Worm (Caenorhabditis elegans) whole organism, early embryonic: ENCODE data around the gene trf-1.

Experiments
- B0310.2 ChIP-seq: sonication (generic microtip); optimal IDR thresholded peaks from 2 replicates; lab custom pipeline; 2016; ENCODE audit warnings: mild to moderate bottlenecking, missing genetic modification characterization, missing compliant biosample characterization
- F13C5.2 ChIP-seq: sonication (generic microtip); optimal IDR thresholded peaks from 2 replicates; lab custom pipeline; 2017; ENCODE audit warnings: mild to moderate bottlenecking, missing genetic modification characterization, inconsistent platforms, missing compliant biosample characterization
- aly-1 ChIP-seq: sonication (generic microtip); optimal IDR thresholded peaks from 2 replicates; lab custom pipeline; 2016; ENCODE audit warnings: missing genetic modification characterization, missing compliant biosample characterization
- ama-1 ChIP-seq: fragments of 150-350 bp; optimal IDR thresholded peaks from 2 replicates; lab custom pipeline; 2014
- ceh-13 ChIP-seq: fragments of 200-800 bp; sonication (Bioruptor generic); optimal IDR thresholded peaks from 2 replicates; lab custom pipeline; 2018; ENCODE audit warnings: mild to moderate bottlenecking, missing genetic modification characterization, missing compliant biosample characterization
- ceh-36 ChIP-seq: sonication (generic microtip); optimal IDR thresholded peaks from 2 replicates; lab custom pipeline; 2016; ENCODE audit warnings: missing genetic modification characterization, inconsistent platforms, missing compliant biosample characterization
- ets-7 ChIP-seq: sonication (generic microtip); optimal IDR thresholded peaks from 2 replicates; lab custom pipeline; 2016; ENCODE audit warnings: missing genotype, missing genetic modification characterization, missing compliant biosample characterization
- flt-1 ChIP-seq: fragments of 200-800 bp; sonication (Bioruptor generic); IDR thresholded peaks from 2 replicates; pipeline ENCODE4 v1.3.6; 2022; ENCODE audit warnings: missing genetic modification characterization, missing compliant biosample characterization
- hmbx-1 ChIP-seq: sonication (generic microtip); optimal IDR thresholded peaks from 2 replicates; lab custom pipeline; 2016; ENCODE audit warnings: mild to moderate bottlenecking, missing genetic modification characterization, missing compliant biosample characterization
- hmg-4 ChIP-seq: fragments of 200-800 bp; sonication (Bioruptor generic); optimal IDR thresholded peaks from 2 replicates; lab custom pipeline; 2018; ENCODE audit warnings: mild to moderate bottlenecking, missing genetic modification characterization, missing compliant biosample characterization
- hnd-1 ChIP-seq: sonication (generic microtip); optimal IDR thresholded peaks from 2 replicates; lab custom pipeline; 2016; ENCODE audit warnings: missing genetic modification characterization, missing compliant biosample characterization
- pes-1 ChIP-seq: fragments of 200-800 bp; sonication (Bioruptor generic); IDR thresholded peaks from 2 replicates; pipeline ENCODE4 v1.3.6; 2022; ENCODE audit warnings: missing genetic modification reagents, missing genetic modification characterization, missing compliant biosample characterization
- scrt-1 ChIP-seq: fragments of 200-800 bp; sonication (Bioruptor generic); IDR thresholded peaks from 2 replicates; pipeline ENCODE4 v1.3.6; 2022; ENCODE audit warnings: missing genetic modification characterization, missing compliant biosample characterization
- sea-1 ChIP-seq: fragments of 200-800 bp; sonication (Bioruptor generic); conservative IDR thresholded peaks from 2 replicates; pipeline ENCODE4 v1.3.6; 2022; ENCODE audit warnings: missing genetic modification characterization, missing compliant biosample characterization
- tbx-11 ChIP-seq: fragments of 200-800 bp; sonication (Bioruptor generic); IDR thresholded peaks from 2 replicates; pipeline ENCODE4 v1.3.6; 2022; ENCODE audit warnings: missing genetic modification characterization, missing compliant biosample characterization
- tbx-37 ChIP-seq: fragments of 200-800 bp; sonication (Bioruptor generic); conservative IDR thresholded peaks from 2 replicates; pipeline ENCODE4 v1.3.6; 2022; ENCODE audit warnings: missing genetic modification reagents, missing genetic modification characterization, missing compliant biosample characterization
- tra-4 ChIP-seq: sonication (generic microtip); optimal IDR thresholded peaks from 2 replicates; lab custom pipeline; 2017; ENCODE audit warnings: missing genetic modification characterization, missing compliant biosample characterization

Gene trf-1

ce11 chrIII:13464493-13465362, 34.5 kb downstream of the trf-1 start, which contains the start of gene kel-3:
Gene kel-3 (plus strand): TSS chrIII:13464820.
- TF ChIP-seq hmbx-1 (tag; lab: Kevin White, UChicago) (no peak), ama-1 (lab: Kevin White, UChicago) (peak; percentile 62), tbx-11 (GFP tag; lab: Robert Waterston, UW) (no peak), pes-1 (GFP tag; lab: Robert Waterston, UW) (no peak), hnd-1 (tag; lab: Kevin White, UChicago) (no peak), hmg-4 (GFP tag; lab: Kevin White, UChicago) (no peak), scrt-1 (GFP tag; lab: Robert Waterston, UW) (no peak)

- TF ChIP-seq hmbx-1 (tag; lab: Kevin White, UChicago) = no peak
- no peak for TF ChIP-seq aly-1 (tag; lab: Kevin White, UChicago)
- no peak for TF ChIP-seq tbx-37 (GFP tag; lab: Robert Waterston, UW)
- no peak for TF ChIP-seq hmg-4 (GFP tag; lab: Kevin White, UChicago)
- TF ChIP-seq pes-1 (GFP tag; lab: Robert Waterston, UW) = no peak
- no peak for TF ChIP-seq ceh-13 (GFP tag; lab: Kevin White, UChicago)
- no peak for TF ChIP-seq tbx-11 (GFP tag; lab: Robert Waterston, UW)
- no peak for TF ChIP-seq scrt-1 (GFP tag; lab: Robert Waterston, UW)
- no peak for TF ChIP-seq F13C5.2 (tag; lab: Kevin White, UChicago)
- TF ChIP-seq ceh-36 (tag; lab: Kevin White, UChicago) = no peak
- no peak for TF ChIP-seq ets-7 (tag; lab: Kevin White, UChicago)
- TF ChIP-seq hnd-1 (tag; lab: Kevin White, UChicago) = no peak
- TF ChIP-seq flt-1 (GFP tag; lab: Robert Waterston, UW) = no peak
Measured at ce11 chrIII:13465918-13466592, 35.8 kb downstream of the trf-1 start, which contains the start of gene cdk-5. Gene cdk-5 (minus strand): TSS chrIII:13466342.

ce11 chrIII:13471504-13471903, 41.2 kb downstream of the trf-1 start, which contains the start of gene pssy-2:
Gene pssy-2 (plus strand): TSS chrIII:13471804.
- no peak for TF ChIP-seq hnd-1 (tag; lab: Kevin White, UChicago)
- TF ChIP-seq ama-1 (lab: Kevin White, UChicago) = no peak
- TF ChIP-seq ceh-36 (tag; lab: Kevin White, UChicago) = no peak
- TF ChIP-seq aly-1 (tag; lab: Kevin White, UChicago) = no peak
- no peak for TF ChIP-seq tbx-37 (GFP tag; lab: Robert Waterston, UW)
- TF ChIP-seq tra-4 (tag; lab: Kevin White, UChicago) = no peak
- no peak for TF ChIP-seq flt-1 (GFP tag; lab: Robert Waterston, UW)
- TF ChIP-seq hmbx-1 (tag; lab: Kevin White, UChicago) = no peak
- TF ChIP-seq ceh-13 (GFP tag; lab: Kevin White, UChicago) = no peak
- no peak for TF ChIP-seq tbx-11 (GFP tag; lab: Robert Waterston, UW)
- TF ChIP-seq B0310.2 = no peak
- no peak for TF ChIP-seq ets-7 (tag; lab: Kevin White, UChicago)
- TF ChIP-seq pes-1 (GFP tag; lab: Robert Waterston, UW) = no peak

- no peak for TF ChIP-seq hnd-1 (tag; lab: Kevin White, UChicago)
- TF ChIP-seq tbx-37 (GFP tag; lab: Robert Waterston, UW) = peak; percentile 21; the same call in 1 of the 2 replicates
Measured at ce11 chrIII:13474482-13474881, 44.2 kb downstream of the trf-1 start.

- no peak for TF ChIP-seq flt-1 (GFP tag; lab: Robert Waterston, UW)
- no peak for TF ChIP-seq F13C5.2 (tag; lab: Kevin White, UChicago)
- TF ChIP-seq sea-1 (GFP tag; lab: Robert Waterston, UW) = no peak
Measured at ce11 chrIII:13476682-13477081, 46.4 kb downstream of the trf-1 start, which contains the start of gene T27E9.6. Gene T27E9.6 (minus strand): TSS chrIII:13476782.
